Worm (Caenorhabditis elegans) whole organism, L2 larva: ENCODE data around the gene irld-65.

ENCODE experiments used
- C34F6.9 ChIP-seq: fragments of 150-350 bp; optimal IDR thresholded peaks from 2 replicates; lab custom pipeline; 2014; ENCODE audit warnings: missing biosample characterization, missing genetic modification characterization
- F13H6.1 ChIP-seq: sonication (generic microtip); optimal IDR thresholded peaks from 2 replicates; lab custom pipeline; 2016; ENCODE audit warnings: missing genetic modification characterization, missing compliant biosample characterization
- R02D3.7 ChIP-seq: fragments of 150-350 bp; optimal IDR thresholded peaks from 2 replicates; lab custom pipeline; 2014; ENCODE audit warnings: missing biosample characterization, missing genetic modification characterization
- Y55F3AM.14 ChIP-seq: fragments of 200-800 bp; sonication (Bioruptor generic); optimal IDR thresholded peaks from 2 replicates; lab custom pipeline; 2018; ENCODE audit warnings: mild to moderate bottlenecking, missing genetic modification characterization, missing compliant biosample characterization
- ZK546.5 ChIP-seq: sonication (generic microtip); optimal IDR thresholded peaks from 2 replicates; lab custom pipeline; 2017; ENCODE audit warnings: missing biosample characterization, missing genetic modification characterization
- alr-1 ChIP-seq: fragments of 150-350 bp; optimal IDR thresholded peaks from 2 replicates; lab custom pipeline; 2014; ENCODE audit warnings: missing biosample characterization, missing genetic modification characterization
- aly-2 ChIP-seq: fragments of 150-350 bp; optimal IDR thresholded peaks from 2 replicates; lab custom pipeline; 2014; ENCODE audit warnings: missing biosample characterization, missing genetic modification characterization
- ama-1 ChIP-seq: fragments of 150-350 bp; optimal IDR thresholded peaks from 2 replicates; lab custom pipeline; 2018; ENCODE audit warnings: inconsistent platforms
- blmp-1 ChIP-seq: sonication (generic microtip); optimal IDR thresholded peaks from 2 replicates; lab custom pipeline; 2017; ENCODE audit warnings: missing genetic modification characterization, mild to moderate bottlenecking, missing compliant biosample characterization, antibody characterized with exemption, moderate library complexity; ENCODE audit not compliant: insufficient read depth
- ceh-16 ChIP-seq: fragments of 150-350 bp; optimal IDR thresholded peaks from 2 replicates; lab custom pipeline; 2014; ENCODE audit warnings: missing biosample characterization, missing genetic modification characterization
- ceh-82 ChIP-seq: fragments of 150-350 bp; optimal IDR thresholded peaks from 2 replicates; lab custom pipeline; 2014; ENCODE audit warnings: missing biosample characterization, missing genetic modification characterization
- crh-2 ChIP-seq: sonication (generic microtip); optimal IDR thresholded peaks from 2 replicates; lab custom pipeline; 2017; ENCODE audit warnings: missing biosample characterization, missing genetic modification characterization
- dmd-4 ChIP-seq: sonication (generic microtip); optimal IDR thresholded peaks from 2 replicates; lab custom pipeline; 2017; ENCODE audit warnings: missing biosample characterization, missing genetic modification characterization
- egl-27 ChIP-seq: sonication (generic microtip); optimal IDR thresholded peaks from 3 replicates; lab custom pipeline; 2017; ENCODE audit warnings: missing biosample characterization, missing genetic modification reagents, missing genetic modification characterization
- elt-1 ChIP-seq: fragments of 150-350 bp; optimal IDR thresholded peaks from 2 replicates; lab custom pipeline; 2014; ENCODE audit warnings: missing biosample characterization, missing genetic modification characterization
- elt-3 ChIP-seq: sonication (generic microtip); optimal IDR thresholded peaks from 2 replicates; lab custom pipeline; 2017; ENCODE audit warnings: missing biosample characterization, missing genetic modification characterization
- fos-1 ChIP-seq: fragments of 150-350 bp; optimal IDR thresholded peaks from 2 replicates; lab custom pipeline; 2014; ENCODE audit warnings: missing biosample characterization, missing genetic modification characterization
- gmeb-1 ChIP-seq: fragments of 150-350 bp; optimal IDR thresholded peaks from 2 replicates; lab custom pipeline; 2014; ENCODE audit warnings: missing biosample characterization, missing genetic modification characterization
- lin-11 ChIP-seq: fragments of 150-350 bp; sonication (generic microtip); optimal IDR thresholded peaks from 2 replicates; lab custom pipeline; 2014; ENCODE audit warnings: missing biosample characterization, missing genetic modification characterization, inconsistent platforms, mixed read lengths
- lin-13 ChIP-seq: fragments of 150-350 bp; optimal IDR thresholded peaks from 2 replicates; lab custom pipeline; 2014; ENCODE audit warnings: missing biosample characterization, missing genetic modification reagents, missing genetic modification characterization
- lin-39 ChIP-seq: fragments of 150-350 bp; optimal IDR thresholded peaks from 2 replicates; lab custom pipeline; 2014; ENCODE audit warnings: missing biosample characterization, missing genetic modification reagents, missing genetic modification characterization
- lsy-2 ChIP-seq, 2 experiments: fragments of 150-350 bp in 1 of 2; sonication (generic microtip) in 1 of 2; optimal IDR thresholded peaks; 2 replicates each; lab custom pipeline; 2014 to 2017; ENCODE audit warnings: missing biosample characterization in 2 of 2, missing genetic modification characterization in 2 of 2
- mab-5 ChIP-seq: fragments of 150-350 bp; optimal IDR thresholded peaks from 2 replicates; lab custom pipeline; 2014; ENCODE audit warnings: missing biosample characterization, missing genetic modification characterization
- mbf-1 ChIP-seq: sonication (generic microtip); optimal IDR thresholded peaks from 2 replicates; lab custom pipeline; 2017; ENCODE audit warnings: missing biosample characterization, missing genetic modification characterization
- mdl-1 ChIP-seq, 2 experiments: fragments of 150-350 bp in 1 of 2; sonication (generic microtip) in 1 of 2; optimal IDR thresholded peaks; 2 replicates each; lab custom pipeline; 2017; ENCODE audit warnings: missing biosample characterization in 2 of 2, missing genetic modification characterization in 2 of 2
- nhr-10 ChIP-seq: sonication (generic microtip); optimal IDR thresholded peaks from 2 replicates; lab custom pipeline; 2017; ENCODE audit warnings: missing biosample characterization, missing genetic modification characterization
- nhr-11 ChIP-seq: fragments of 150-350 bp; optimal IDR thresholded peaks from 2 replicates; lab custom pipeline; 2014; ENCODE audit warnings: missing biosample characterization, missing genetic modification characterization
- nhr-12 ChIP-seq: fragments of 150-350 bp; optimal IDR thresholded peaks from 2 replicates; lab custom pipeline; 2014; ENCODE audit warnings: missing biosample characterization, missing genetic modification characterization
- nhr-129 ChIP-seq: fragments of 150-350 bp; optimal IDR thresholded peaks from 2 replicates; lab custom pipeline; 2014; ENCODE audit warnings: missing biosample characterization, missing genetic modification characterization
- nhr-21 ChIP-seq: fragments of 150-350 bp; optimal IDR thresholded peaks from 2 replicates; lab custom pipeline; 2014; ENCODE audit warnings: missing biosample characterization, missing genetic modification characterization
- nhr-23 ChIP-seq: fragments of 150-350 bp; optimal IDR thresholded peaks from 2 replicates; lab custom pipeline; 2014; ENCODE audit warnings: missing biosample characterization, missing genetic modification reagents, missing genetic modification characterization
- nhr-237 ChIP-seq: fragments of 150-350 bp; optimal IDR thresholded peaks from 2 replicates; lab custom pipeline; 2014; ENCODE audit warnings: missing biosample characterization, missing genetic modification characterization
- nhr-25 ChIP-seq: fragments of 150-350 bp; sonication (generic microtip); optimal IDR thresholded peaks from 3 replicates; lab custom pipeline; 2014; ENCODE audit warnings: missing biosample characterization, missing genetic modification characterization
- nhr-6 ChIP-seq: fragments of 150-350 bp; optimal IDR thresholded peaks from 2 replicates; lab custom pipeline; 2014; ENCODE audit warnings: missing biosample characterization, missing genetic modification characterization
- nhr-77 ChIP-seq: fragments of 150-350 bp; optimal IDR thresholded peaks from 2 replicates; lab custom pipeline; 2014; ENCODE audit warnings: missing biosample characterization, missing genetic modification characterization
- peb-1 ChIP-seq: fragments of 150-350 bp; optimal IDR thresholded peaks from 2 replicates; lab custom pipeline; 2014; ENCODE audit warnings: missing biosample characterization, missing genetic modification characterization
- sem-4 ChIP-seq: fragments of 150-350 bp; optimal IDR thresholded peaks from 2 replicates; lab custom pipeline; 2014; ENCODE audit warnings: missing biosample characterization, missing genetic modification reagents, missing genetic modification characterization
- skn-1 ChIP-seq: sonication (generic microtip); optimal IDR thresholded peaks from 2 replicates; lab custom pipeline; 2017; ENCODE audit warnings: missing biosample characterization, missing genetic modification characterization
- sma-3 ChIP-seq: sonication (generic microtip); optimal IDR thresholded peaks from 2 replicates; lab custom pipeline; 2016; ENCODE audit warnings: missing genetic modification reagents, missing genetic modification characterization, missing compliant biosample characterization
- sma-9 ChIP-seq, 2 experiments: fragments of 150-350 bp in 1 of 2; sonication (generic microtip) in 1 of 2; optimal IDR thresholded peaks; 2 replicates each; lab custom pipeline; 2014 to 2016; ENCODE audit warnings: missing genetic modification characterization in 2 of 2, mild to moderate bottlenecking in 1 of 2, missing biosample characterization in 1 of 2, missing compliant biosample characterization in 1 of 2, missing genetic modification reagents in 1 of 2, moderate library complexity in 1 of 2
- snpc-4 ChIP-seq: fragments of 150-350 bp; optimal IDR thresholded peaks from 2 replicates; lab custom pipeline; 2014; ENCODE audit warnings: missing biosample characterization, missing genetic modification characterization
- unc-39 ChIP-seq: fragments of 150-350 bp; optimal IDR thresholded peaks from 2 replicates; lab custom pipeline; 2014; ENCODE audit warnings: missing biosample characterization, missing genetic modification characterization
- unc-55 ChIP-seq: fragments of 150-350 bp; sonication (generic microtip); optimal IDR thresholded peaks from 3 replicates; lab custom pipeline; 2014; ENCODE audit warnings: missing biosample characterization, missing genetic modification reagents, missing genetic modification characterization
- unc-62 ChIP-seq: fragments of 150-350 bp; optimal IDR thresholded peaks from 2 replicates; lab custom pipeline; 2014; ENCODE audit warnings: missing biosample characterization, missing genetic modification reagents, missing genetic modification characterization
- zag-1 ChIP-seq: fragments of 150-350 bp; optimal IDR thresholded peaks from 2 replicates; lab custom pipeline; 2014; ENCODE audit warnings: missing biosample characterization, missing genetic modification characterization
- ztf-1 ChIP-seq: fragments of 200-800 bp; sonication (Bioruptor generic); conservative IDR thresholded peaks from 2 replicates; pipeline ENCODE4 v1.3.6; 2022; ENCODE audit warnings: missing genetic modification characterization, missing compliant biosample characterization
- ztf-11 ChIP-seq: sonication (generic microtip); optimal IDR thresholded peaks from 2 replicates; lab custom pipeline; 2017; ENCODE audit warnings: missing biosample characterization, missing genetic modification characterization
- ztf-4 ChIP-seq: fragments of 150-350 bp; optimal IDR thresholded peaks from 2 replicates; lab custom pipeline; 2014; ENCODE audit warnings: missing biosample characterization, missing genetic modification characterization

Gene irld-65

ce11 chrII:2921860-2922259 is 15.9 kb downstream of the irld-65 start:
- TF ChIP-seq mab-5 = no peak
- TF ChIP-seq gmeb-1 (tag; lab: Kevin White, UChicago) = no peak
- no peak for TF ChIP-seq nhr-77
- no peak for TF ChIP-seq F13H6.1
- no peak for TF ChIP-seq lin-11 (tag; lab: Kevin White, UChicago)
- TF ChIP-seq Y55F3AM.14 (GFP tag; lab: Kevin White, UChicago) = no peak
- TF ChIP-seq nhr-237 = no peak
- no peak for TF ChIP-seq R02D3.7 (tag; lab: Kevin White, UChicago)
- no peak for TF ChIP-seq ceh-82 (tag; lab: Kevin White, UChicago)
- TF ChIP-seq crh-2 = no peak
- no peak for TF ChIP-seq unc-39 (tag; lab: Kevin White, UChicago)

- TF ChIP-seq alr-1 (no peak), unc-55 (GFP tag; lab: Kevin White, UChicago) (peak; percentile 64), unc-62 (GFP tag; lab: Kevin White, UChicago) (no peak), nhr-21 (tag; lab: Kevin White, UChicago) (no peak), lsy-2 (tag; optimal IDR thresholded peaks at IDR 0.05; lab: Kevin White, UChicago) (peak; percentile 26 to 62), nhr-11 (tag; lab: Kevin White, UChicago) (no peak), unc-39 (tag; lab: Kevin White, UChicago) (no peak), nhr-23 (tag; lab: Kevin White, UChicago) (no peak), nhr-237 (no peak), egl-27 (tag; lab: Kevin White, UChicago) (no peak), ceh-82 (tag; lab: Kevin White, UChicago) (no peak), mdl-1 (tag; optimal IDR thresholded peaks at IDR 0.05; lab: Kevin White, UChicago) (peak; percentile 70 to 82), nhr-6 (no peak), aly-2 (tag; lab: Kevin White, UChicago) (no peak), R02D3.7 (tag; lab: Kevin White, UChicago) (no peak), Y55F3AM.14 (GFP tag; lab: Kevin White, UChicago) (no peak), ztf-1 (GFP tag; lab: Robert Waterston, UW) (no peak), ceh-16 (tag; lab: Kevin White, UChicago) (no peak), ama-1 (lab: Kevin White, UChicago) (no peak), nhr-77 (no peak), ZK546.5 (tag; lab: Kevin White, UChicago) (no peak), blmp-1 (tag; lab: Kevin White, UChicago) (no peak), skn-1 (tag; lab: Kevin White, UChicago) (no peak), mab-5 (no peak), lin-13 (GFP tag; lab: Kevin White, UChicago) (peak; percentile 1), peb-1 (no peak), nhr-12 (no peak), fos-1 (tag; lab: Kevin White, UChicago) (peak; percentile 61), nhr-25 (tag; lab: Kevin White, UChicago) (peak; percentile 35), crh-2 (peak; percentile 28), F13H6.1 (peak; percentile 7), nhr-129 (tag; lab: Kevin White, UChicago) (peak; percentile 48), elt-1 (tag; lab: Kevin White, UChicago) (no peak), sma-3 (peak; percentile 15), mbf-1 (no peak), snpc-4 (tag; lab: Kevin White, UChicago) (no peak), lin-39 (tag; lab: Kevin White, UChicago) (no peak), ztf-4 (tag; lab: Kevin White, UChicago) (no peak), C34F6.9 (tag; lab: Kevin White, UChicago) (peak; percentile 80), dmd-4 (no peak), sem-4 (tag; lab: Kevin White, UChicago) (no peak), gmeb-1 (tag; lab: Kevin White, UChicago) (peak; percentile 27), sma-9 (GFP tag; optimal IDR thresholded peaks at IDR 0.05; lab: Kevin White, UChicago) (peak; percentile 52), sma-9 (tag; optimal IDR thresholded peaks at IDR 0.05; lab: Kevin White, UChicago) (no peak), elt-3 (no peak), ztf-11 (no peak), zag-1 (tag; lab: Kevin White, UChicago) (no peak), lin-11 (tag; lab: Kevin White, UChicago) (peak; percentile 6), nhr-10 (tag; lab: Kevin White, UChicago) (no peak)
Observed at ce11 chrII:2920817-2921458, 16.8 kb downstream of the irld-65 start.
